Fruit fly (Drosophila melanogaster) whole organism, embryonic: ENCODE measurements around the gene RpS20.

Source experiments
- ATbp ChIP-seq: fragments of 200-800 bp; sonication (Bioruptor generic); optimal IDR thresholded peaks from 2 replicates; lab custom pipeline; 2017; ENCODE audit warnings: missing biosample characterization, mild to moderate bottlenecking, missing genetic modification characterization, missing genetic modification reagents
- B-H2 ChIP-seq: fragments of 200-800 bp; sonication (Bioruptor generic); optimal IDR thresholded peaks from 2 replicates; lab custom pipeline; 2018; ENCODE audit warnings: missing biosample characterization, mild to moderate bottlenecking, missing genetic modification characterization
- CG10274 ChIP-seq: fragments of 200-800 bp; sonication (Bioruptor generic); optimal IDR thresholded peaks from 3 replicates; lab custom pipeline; 2017; ENCODE audit warnings: missing biosample characterization, mild to moderate bottlenecking, missing genetic modification characterization
- CG10366 ChIP-seq: fragments of 200-800 bp; sonication (Bioruptor generic); IDR thresholded peaks from 2 replicates; pipeline ENCODE4 v1.3.6; 2022; ENCODE audit warnings: missing biosample characterization, missing genetic modification characterization
- CG10959 ChIP-seq: fragments of 200-800 bp; sonication (Bioruptor generic); IDR thresholded peaks from 2 replicates; pipeline ENCODE4 v1.3.6; 2022; ENCODE audit warnings: missing biosample characterization, missing genetic modification characterization
- CG12071 ChIP-seq: fragments of 200-800 bp; sonication (Bioruptor generic); optimal IDR thresholded peaks from 3 replicates; lab custom pipeline; 2018; ENCODE audit warnings: missing biosample characterization, mild to moderate bottlenecking, missing genetic modification characterization
- CG12236 ChIP-seq: fragments of 200-800 bp; sonication (Bioruptor generic); optimal IDR thresholded peaks from 2 replicates; lab custom pipeline; 2016; ENCODE audit warnings: missing biosample characterization, missing genetic modification characterization
- CG13287 ChIP-seq: fragments of 200-800 bp; sonication (Bioruptor generic); IDR thresholded peaks from 2 replicates; pipeline ENCODE4 v1.3.6; 2022; ENCODE audit warnings: missing biosample characterization, missing genetic modification characterization; ENCODE audit not compliant: partially characterized antibody
- CG13296 ChIP-seq: fragments of 200-800 bp; sonication (Bioruptor generic); optimal IDR thresholded peaks from 3 replicates; lab custom pipeline; 2018; ENCODE audit warnings: missing biosample characterization, mild to moderate bottlenecking, missing genetic modification characterization
- CG18619 ChIP-seq: fragments of 200-800 bp; sonication (Bioruptor generic); optimal IDR thresholded peaks from 3 replicates; lab custom pipeline; 2017; ENCODE audit warnings: missing biosample characterization, mild to moderate bottlenecking, missing genetic modification characterization
- CG30403 ChIP-seq: fragments of 200-800 bp; sonication (Bioruptor generic); optimal IDR thresholded peaks from 3 replicates; lab custom pipeline; 2016; ENCODE audit warnings: missing biosample characterization, missing genetic modification characterization
- CG3407 ChIP-seq: fragments of 200-800 bp; sonication (Bioruptor generic); optimal IDR thresholded peaks from 2 replicates; lab custom pipeline; 2018; ENCODE audit warnings: missing biosample characterization, mild to moderate bottlenecking, missing genetic modification characterization
- CG7839 ChIP-seq: fragments of 200-800 bp; sonication (Bioruptor generic); optimal IDR thresholded peaks from 3 replicates; lab custom pipeline; 2018; ENCODE audit warnings: missing biosample characterization, mild to moderate bottlenecking, missing genetic modification characterization, moderate library complexity
- CG8290 ChIP-seq, 3 experiments: fragments of 200-800 bp; sonication (Bioruptor generic); optimal IDR thresholded peaks; 2 replicates each; lab custom pipeline; 2016 to 2019; ENCODE audit warnings: missing biosample characterization in 3 of 3, missing genetic modification characterization in 3 of 3, mild to moderate bottlenecking in 2 of 3, moderate library complexity in 1 of 3
- CG9817 ChIP-seq: fragments of 200-800 bp; sonication (Bioruptor generic); optimal IDR thresholded peaks from 2 replicates; lab custom pipeline; 2018; ENCODE audit warnings: missing biosample characterization, mild to moderate bottlenecking, missing genetic modification characterization, moderate library complexity
- CG9876 ChIP-seq: fragments of 200-800 bp; sonication (Bioruptor generic); optimal IDR thresholded peaks from 2 replicates; lab custom pipeline; 2016; ENCODE audit warnings: missing biosample characterization, missing genetic modification characterization
- CoRest ChIP-seq: fragments of 200-800 bp; sonication (Bioruptor generic); optimal IDR thresholded peaks from 3 replicates; lab custom pipeline; 2018; ENCODE audit warnings: missing biosample characterization, mild to moderate bottlenecking, missing genetic modification characterization, moderate library complexity
- Drgx ChIP-seq: fragments of 200-800 bp; sonication (Bioruptor generic); IDR thresholded peaks from 2 replicates; pipeline ENCODE4 v1.3.6; 2022; ENCODE audit warnings: missing biosample characterization, missing genetic modification characterization
- Mad ChIP-seq: fragments of 200-800 bp; sonication (Bioruptor generic); optimal IDR thresholded peaks from 2 replicates; lab custom pipeline; 2016; ENCODE audit warnings: missing biosample characterization, missing genetic modification characterization
- NFAT ChIP-seq: fragments of 200-800 bp; sonication (Bioruptor generic); IDR thresholded peaks from 2 replicates; pipeline ENCODE4 v1.3.6; 2022; ENCODE audit warnings: missing biosample characterization, missing genetic modification characterization
- Sox102F ChIP-seq: fragments of 200-800 bp; sonication (Bioruptor generic); optimal IDR thresholded peaks from 2 replicates; lab custom pipeline; 2018; ENCODE audit warnings: missing biosample characterization, mild to moderate bottlenecking, missing genetic modification characterization, moderate library complexity
- Stat92E ChIP-seq, 3 experiments: fragments of >200 bp in 2 of 3; fragments of 200-800 bp in 1 of 3; sonication (Bioruptor generic) in 1 of 3; optimal IDR thresholded peaks; 2 replicates each; lab custom pipeline; 2017 to 2019; ENCODE audit warnings: missing biosample characterization in 3 of 3, missing genetic modification characterization in 3 of 3, mild to moderate bottlenecking in 1 of 3, moderate library complexity in 1 of 3
- Trl ChIP-seq, 3 experiments: fragments of >200 bp in 2 of 3; fragments of 200-800 bp in 1 of 3; sonication (Bioruptor generic) in 1 of 3; optimal IDR thresholded peaks; 2 replicates in 1 of 3; 3 replicates in 2 of 3; lab custom pipeline; 2016 to 2017; ENCODE audit warnings: missing biosample characterization in 1 of 3, missing genetic modification characterization in 1 of 3
- bab2 ChIP-seq: fragments of 200-800 bp; sonication (Bioruptor generic); optimal IDR thresholded peaks from 2 replicates; lab custom pipeline; 2016; ENCODE audit warnings: missing biosample characterization, missing genetic modification characterization
- bsh ChIP-seq, 2 experiments: fragments of 200-800 bp; sonication (Bioruptor generic); optimal IDR thresholded peaks; 2 replicates each; lab custom pipeline; 2017 to 2018; ENCODE audit warnings: mild to moderate bottlenecking in 2 of 2, missing biosample characterization in 2 of 2, missing genetic modification characterization in 2 of 2, moderate library complexity in 1 of 2
- cad ChIP-seq: fragments of >200 bp; optimal IDR thresholded peaks from 2 replicates; lab custom pipeline; 2017; ENCODE audit warnings: missing biosample characterization, missing genetic modification characterization
- cato ChIP-seq: fragments of 200-800 bp; sonication (Bioruptor generic); optimal IDR thresholded peaks from 2 replicates; lab custom pipeline; 2016; ENCODE audit warnings: missing biosample characterization, missing genetic modification characterization, borderline replicate concordance
- cg ChIP-seq: fragments of 200-800 bp; sonication (Bioruptor generic); optimal IDR thresholded peaks from 3 replicates; lab custom pipeline; 2019; ENCODE audit warnings: missing biosample characterization, mild to moderate bottlenecking, missing genetic modification characterization, moderate library complexity
- chn ChIP-seq: fragments of 200-800 bp; sonication (Bioruptor generic); optimal IDR thresholded peaks from 2 replicates; lab custom pipeline; 2016; ENCODE audit warnings: missing biosample characterization, missing genetic modification characterization
- fd64A ChIP-seq: fragments of 200-800 bp; sonication (Bioruptor generic); optimal IDR thresholded peaks from 3 replicates; lab custom pipeline; 2018; ENCODE audit warnings: missing biosample characterization, mild to moderate bottlenecking, missing genetic modification characterization
- jigr1 ChIP-seq: fragments of 200-800 bp; sonication (Bioruptor generic); IDR thresholded peaks from 3 replicates; pipeline ENCODE4 v1.3.6; 2022; ENCODE audit warnings: missing biosample characterization, missing genetic modification characterization
- ken ChIP-seq: fragments of 200-800 bp; sonication (Bioruptor generic); IDR thresholded peaks from 3 replicates; pipeline ENCODE4 v1.3.6; 2022; ENCODE audit warnings: missing biosample characterization, missing genetic modification characterization
- lbe ChIP-seq: fragments of 200-800 bp; sonication (Bioruptor generic); optimal IDR thresholded peaks from 2 replicates; lab custom pipeline; 2016; ENCODE audit warnings: missing biosample characterization, mild to moderate bottlenecking, missing genetic modification characterization
- nerfin-1 ChIP-seq: fragments of 200-800 bp; sonication (Bioruptor generic); optimal IDR thresholded peaks from 3 replicates; lab custom pipeline; 2019; ENCODE audit warnings: missing biosample characterization, mild to moderate bottlenecking, missing genetic modification characterization, moderate library complexity
- nom ChIP-seq: fragments of 200-800 bp; sonication (Bioruptor generic); optimal IDR thresholded peaks from 2 replicates; lab custom pipeline; 2017; ENCODE audit warnings: missing biosample characterization, missing genetic modification characterization, mild to moderate bottlenecking, moderate library complexity, missing genetic modification reagents
- row ChIP-seq: fragments of 200-800 bp; sonication (Bioruptor generic); IDR thresholded peaks from 3 replicates; pipeline ENCODE4 v1.3.6; 2022; ENCODE audit warnings: missing biosample characterization, missing genetic modification characterization
- sc ChIP-seq, 3 experiments: fragments of >200 bp in 2 of 3; fragments of 200-800 bp in 1 of 3; sonication (Bioruptor generic) in 1 of 3; optimal IDR thresholded peaks; 2 replicates in 2 of 3; 3 replicates in 1 of 3; lab custom pipeline; 2017; ENCODE audit warnings: mild to moderate bottlenecking in 1 of 3, missing biosample characterization in 1 of 3, missing genetic modification characterization in 1 of 3, missing genetic modification reagents in 1 of 3
- sd ChIP-seq: fragments of 200-800 bp; sonication (Bioruptor generic); optimal IDR thresholded peaks from 3 replicates; lab custom pipeline; 2018; ENCODE audit warnings: missing biosample characterization, mild to moderate bottlenecking, missing genetic modification characterization, moderate library complexity
- shn ChIP-seq: fragments of 200-800 bp; sonication (Bioruptor generic); optimal IDR thresholded peaks from 3 replicates; lab custom pipeline; 2016; ENCODE audit warnings: missing biosample characterization, missing genetic modification characterization
- sim ChIP-seq: fragments of 200-800 bp; sonication (Bioruptor generic); IDR thresholded peaks from 2 replicates; pipeline ENCODE4 v1.3.6; 2022; ENCODE audit warnings: missing biosample characterization, missing genetic modification characterization
- twi ChIP-seq: fragments of 200-800 bp; optimal IDR thresholded peaks from 2 replicates; lab custom pipeline; 2019; ENCODE audit warnings: missing biosample characterization, mild to moderate bottlenecking, missing genetic modification characterization, moderate library complexity
- tx ChIP-seq: fragments of 200-800 bp; sonication (Bioruptor generic); optimal IDR thresholded peaks from 2 replicates; lab custom pipeline; 2016; ENCODE audit warnings: missing biosample characterization, missing genetic modification characterization
- usp ChIP-seq: fragments of >200 bp; optimal IDR thresholded peaks from 2 replicates; lab custom pipeline; 2017; ENCODE audit warnings: missing biosample characterization, missing genetic modification characterization
- wdn ChIP-seq: fragments of 200-800 bp; sonication (Bioruptor generic); IDR thresholded peaks from 2 replicates; pipeline ENCODE4 v1.3.6; 2022; ENCODE audit warnings: missing biosample characterization, missing genetic modification characterization
- z ChIP-seq: fragments of 200-800 bp; sonication (Bioruptor generic); IDR thresholded peaks from 3 replicates; pipeline ENCODE4 v1.3.6; 2022; ENCODE audit warnings: missing biosample characterization, missing genetic modification characterization
- zf30C ChIP-seq: fragments of 200-800 bp; sonication (Bioruptor generic); optimal IDR thresholded peaks from 3 replicates; lab custom pipeline; 2018; ENCODE audit warnings: missing biosample characterization, mild to moderate bottlenecking, missing genetic modification characterization

Gene RpS20

dm6 chr3R:20773174-20773573, 48.8 kb upstream of the RpS20 start:
- no peak for TF ChIP-seq tx (GFP tag; lab: Kevin White, UChicago)
- no peak for TF ChIP-seq usp (GFP tag; lab: Kevin White, UChicago)
- TF ChIP-seq ATbp (GFP tag; lab: Kevin White, UChicago) = no peak
- TF ChIP-seq Drgx (GFP tag; lab: Robert Waterston, UW) = peak; percentile 26; the same call in 1 of the 2 replicates
- no peak for TF ChIP-seq sim
- no peak for TF ChIP-seq Sox102F
- TF ChIP-seq CG18619 (GFP tag; lab: Kevin White, UChicago) = no peak
- TF ChIP-seq zf30C (GFP tag; lab: Kevin White, UChicago) = peak; percentile 19
- TF ChIP-seq CG3407 (GFP tag; lab: Kevin White, UChicago) = no peak
- TF ChIP-seq ken (GFP tag; lab: Robert Waterston, UW) = no peak
- no peak for TF ChIP-seq CG12071
- TF ChIP-seq CoRest (tag; lab: Kevin White, UChicago) = no peak
- no peak for TF ChIP-seq CG13287 (GFP tag; lab: Robert Waterston, UW)
- no peak for TF ChIP-seq chn (GFP tag; lab: Kevin White, UChicago)
- TF ChIP-seq nom (GFP tag; lab: Kevin White, UChicago) = peak; percentile 14
- TF ChIP-seq twi (tag; lab: Kevin White, UChicago) = peak; percentile 53
- TF ChIP-seq cad (GFP tag; lab: Kevin White, UChicago) = no peak
- no peak for TF ChIP-seq CG12236 (GFP tag; lab: Kevin White, UChicago)

dm6 chr3R:20774125-20774524, 47.9 kb upstream of the RpS20 start:
- TF ChIP-seq CG10959 (GFP tag; lab: Robert Waterston, UW) = no peak
- no peak for TF ChIP-seq row (GFP tag; lab: Robert Waterston, UW)
- no peak for TF ChIP-seq sd (tag; lab: Kevin White, UChicago)
- no peak for TF ChIP-seq shn
- TF ChIP-seq sc (optimal IDR thresholded peaks at IDR 0.05; lab: Kevin White, UChicago) = no peak
- TF ChIP-seq sc (GFP tag; optimal IDR thresholded peaks at IDR 0.05; lab: Kevin White, UChicago) = no peak
- TF ChIP-seq CG30403 (GFP tag; lab: Kevin White, UChicago) = no peak
- TF ChIP-seq z (GFP tag; lab: Robert Waterston, UW) = no peak
- no peak for TF ChIP-seq jigr1
- TF ChIP-seq cato (GFP tag; lab: Kevin White, UChicago) = no peak
- no peak for TF ChIP-seq CG10366 (GFP tag; lab: Robert Waterston, UW)
- TF ChIP-seq CG10274 (GFP tag; lab: Kevin White, UChicago) = no peak
- TF ChIP-seq CG9817 = no peak
- no peak for TF ChIP-seq NFAT (GFP tag; lab: Robert Waterston, UW)

DNA sequence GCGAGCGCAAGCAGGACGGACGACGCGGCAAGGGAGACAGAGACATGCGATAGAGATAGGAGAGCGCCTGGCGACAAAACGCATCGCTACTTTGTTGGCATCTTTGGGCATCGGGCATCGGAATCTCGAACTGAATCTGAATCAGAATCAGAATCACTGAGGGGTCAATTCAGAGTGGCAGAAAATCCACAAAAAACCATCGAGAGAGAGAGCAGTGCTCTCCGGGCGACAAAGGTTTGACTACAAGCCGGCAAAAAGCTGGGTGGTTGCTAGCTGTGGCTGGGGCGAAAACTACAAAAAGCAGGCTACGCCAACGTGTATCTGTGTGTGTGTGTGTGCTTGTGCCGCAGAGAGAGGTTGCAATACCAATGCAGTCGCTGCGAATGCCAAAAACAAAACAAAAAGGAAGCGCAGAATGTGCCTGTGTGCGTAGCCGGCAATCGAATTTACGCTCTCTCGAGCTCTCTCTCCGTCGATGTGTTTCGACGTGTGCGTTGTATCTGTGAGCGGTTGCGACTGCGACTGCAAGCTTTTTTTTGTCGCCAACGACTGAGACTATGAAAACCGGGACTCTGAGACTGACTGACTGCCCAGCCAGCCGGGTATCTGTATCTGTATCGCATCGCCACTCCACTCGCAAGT, 43.6 kb upstream of the RpS20 start:
- TF ChIP-seq lbe (GFP tag; lab: Kevin White, UChicago) (peak; percentile 97), jigr1 (no peak), bsh (GFP tag; optimal IDR thresholded peaks at IDR 0.05; lab: Kevin White, UChicago) (peak in 1 of 2 experiments; percentile 91), ken (GFP tag; lab: Robert Waterston, UW) (no peak), wdn (GFP tag; lab: Robert Waterston, UW) (no peak), Trl (optimal IDR thresholded peaks at IDR 0.05; lab: Kevin White, UChicago) (peak; percentile 3 to 29), Trl (GFP tag; optimal IDR thresholded peaks at IDR 0.05; lab: Kevin White, UChicago) (no peak), Stat92E (GFP tag; optimal IDR thresholded peaks at IDR 0.05; lab: Kevin White, UChicago) (no peak), CG13296 (GFP tag; lab: Kevin White, UChicago) (no peak), Drgx (GFP tag; lab: Robert Waterston, UW) (peak; percentile 99), CG8290 (GFP tag; optimal IDR thresholded peaks at IDR 0.05; lab: Kevin White, UChicago) (no peak), CG8290 (tag; optimal IDR thresholded peaks at IDR 0.05; lab: Kevin White, UChicago) (no peak), CG9876 (GFP tag; lab: Kevin White, UChicago) (no peak), Mad (no peak), CG7839 (no peak), bab2 (GFP tag; lab: Kevin White, UChicago) (no peak), B-H2 (GFP tag; lab: Kevin White, UChicago) (no peak), cg (GFP tag; lab: Kevin White, UChicago) (peak; percentile 41), fd64A (GFP tag; lab: Kevin White, UChicago) (no peak), nom (GFP tag; lab: Kevin White, UChicago) (peak; percentile 98), nerfin-1 (tag; lab: Kevin White, UChicago) (peak; percentile 83)
